Worm (Caenorhabditis elegans): Measurements from ENCODE around the gene dcaf-13.

dcaf-13 gene

DNA sequence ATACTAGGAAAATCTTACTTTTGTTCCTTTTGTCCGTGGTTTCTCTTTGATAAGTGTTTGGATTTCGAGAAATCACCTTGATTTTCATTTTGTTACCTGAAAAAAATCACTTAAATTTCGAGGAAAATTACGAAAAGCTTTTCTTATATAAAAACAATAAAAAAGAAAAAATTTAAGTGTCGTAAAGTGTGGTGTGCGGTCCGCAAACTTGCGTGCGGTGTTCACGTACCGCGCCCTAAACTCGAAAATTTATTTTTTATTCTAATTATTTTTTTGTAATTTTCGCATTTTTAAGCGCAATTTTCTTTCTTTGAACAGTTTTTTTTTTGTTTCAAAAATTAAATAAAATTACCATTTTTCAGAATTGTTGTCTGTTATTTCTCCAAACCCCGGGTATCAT, at the start of gene dcaf-13, which contains the start of gene toe-1:
Gene dcaf-13, minus strand, starts transcription at position 96 of the 400 bp plus-strand sequence.
Gene toe-1, plus strand, starts transcription at position 361 of the 400 bp plus-strand sequence.
- TF ChIP-seq tra-4 (tag; optimal IDR thresholded peaks at IDR 0.05): no peak
- no peak for TF ChIP-seq B0310.2 (tag; optimal IDR thresholded peaks at IDR 0.05)
- TF ChIP-seq aly-1 (tag; optimal IDR thresholded peaks at IDR 0.05): no peak
- no peak for TF ChIP-seq ceh-13 (GFP tag; optimal IDR thresholded peaks at IDR 0.05)
- no peak for TF ChIP-seq ceh-36 (tag; optimal IDR thresholded peaks at IDR 0.05)
- no peak for TF ChIP-seq hmbx-1 (tag; optimal IDR thresholded peaks at IDR 0.05)
- TF ChIP-seq tbx-11 (GFP tag; IDR thresholded peaks at IDR 0.05): no peak
- no peak for TF ChIP-seq F13C5.2 (tag; optimal IDR thresholded peaks at IDR 0.05)
- TF ChIP-seq hmg-4 (GFP tag; optimal IDR thresholded peaks at IDR 0.05): no peak
- TF ChIP-seq tbx-37 (GFP tag; conservative IDR thresholded peaks at IDR 0.05): no peak
- no peak for TF ChIP-seq scrt-1 (GFP tag; IDR thresholded peaks at IDR 0.05)
- TF ChIP-seq ets-7 (tag; optimal IDR thresholded peaks at IDR 0.05): no peak
- no peak for TF ChIP-seq hnd-1 (tag; optimal IDR thresholded peaks at IDR 0.05)
- TF ChIP-seq pes-1 (GFP tag; IDR thresholded peaks at IDR 0.05): no peak
- TF ChIP-seq sea-1 (GFP tag; conservative IDR thresholded peaks at IDR 0.05): no peak
- no peak for TF ChIP-seq flt-1 (GFP tag; IDR thresholded peaks at IDR 0.05)
- TF ChIP-seq ama-1 (optimal IDR thresholded peaks at IDR 0.05): no peak

DNA sequence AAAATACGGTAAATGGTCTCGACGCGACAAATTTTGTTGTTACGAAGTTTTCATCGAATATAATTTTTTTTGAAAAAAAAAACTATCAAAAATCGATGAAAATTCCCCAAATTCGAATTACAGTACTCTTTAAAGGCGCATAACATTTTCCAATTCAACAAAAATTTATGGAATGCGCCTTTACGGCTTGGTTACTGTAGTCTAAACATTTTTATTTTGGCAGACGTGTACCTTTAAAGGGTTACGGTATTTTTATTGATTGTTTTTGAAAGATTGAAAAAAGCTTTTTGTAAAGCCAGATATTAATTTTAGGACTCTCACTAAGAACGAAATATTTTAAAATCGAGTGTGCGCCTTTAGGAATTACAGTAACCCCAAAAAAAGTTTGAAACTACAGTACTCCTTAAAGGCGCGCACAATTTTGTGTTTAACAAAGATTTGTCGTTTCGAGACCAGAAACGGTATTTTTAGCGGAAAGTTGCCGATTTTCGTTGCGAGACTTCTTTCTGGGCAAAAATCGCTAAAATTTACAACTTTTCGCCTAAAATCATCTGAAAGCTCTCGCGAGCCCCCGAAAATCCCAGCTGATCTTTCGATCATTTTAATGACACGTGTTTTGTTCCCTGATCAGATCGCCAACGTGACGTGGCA, 49.4 kb upstream of the dcaf-13 start:
- no peak for TF ChIP-seq pes-1 (GFP tag; IDR thresholded peaks at IDR 0.05)
- TF ChIP-seq ets-7 (tag; optimal IDR thresholded peaks at IDR 0.05): no peak
- no peak for TF ChIP-seq scrt-1 (GFP tag; IDR thresholded peaks at IDR 0.05)
- TF ChIP-seq tra-4 (tag; optimal IDR thresholded peaks at IDR 0.05): no peak
- TF ChIP-seq sea-1 (GFP tag; conservative IDR thresholded peaks at IDR 0.05): no peak
- TF ChIP-seq flt-1 (GFP tag; IDR thresholded peaks at IDR 0.05): no peak
- no peak for TF ChIP-seq hmbx-1 (tag; optimal IDR thresholded peaks at IDR 0.05)
- TF ChIP-seq tbx-37 (GFP tag; conservative IDR thresholded peaks at IDR 0.05): no peak
- TF ChIP-seq B0310.2 (tag; optimal IDR thresholded peaks at IDR 0.05): no peak
- no peak for TF ChIP-seq ama-1 (optimal IDR thresholded peaks at IDR 0.05)

DNA sequence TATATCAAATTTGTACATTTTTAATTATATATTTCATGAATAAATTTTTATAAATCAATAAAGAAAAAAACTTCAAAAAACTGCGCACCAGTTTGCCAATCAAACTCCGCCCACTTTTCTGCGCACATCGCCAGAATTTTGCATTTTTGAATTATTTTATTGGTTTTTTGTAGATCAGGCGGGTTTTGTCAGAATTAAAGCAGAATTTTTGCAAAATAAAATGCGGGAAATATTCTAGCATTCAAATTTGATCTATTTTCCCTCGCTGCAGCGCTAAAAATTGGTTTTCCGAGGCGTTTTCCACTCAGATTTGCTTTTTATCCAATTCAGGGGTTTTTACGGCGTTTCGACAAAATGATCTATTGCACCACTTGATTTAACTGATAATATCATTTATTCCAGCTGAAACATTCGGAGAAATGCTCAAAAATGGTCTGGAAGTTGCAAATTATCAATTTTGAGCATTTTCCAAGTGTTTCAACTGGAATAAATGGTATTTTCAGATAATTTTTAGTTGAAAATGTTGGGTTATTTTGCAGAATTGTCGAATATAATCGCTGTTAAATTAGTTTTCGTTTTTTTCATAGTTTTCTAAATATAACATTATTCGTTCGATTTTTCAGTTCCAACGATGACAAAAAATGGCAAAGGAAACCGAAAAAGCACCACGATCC, 46.4 kb upstream of the dcaf-13 start, which contains the start of gene W06B4.1:
Gene W06B4.1, plus strand, starts transcription at position 624 of the 674 bp plus-strand sequence.
- TF ChIP-seq sea-1 (GFP tag; conservative IDR thresholded peaks at IDR 0.05) (no peak), flt-1 (GFP tag; IDR thresholded peaks at IDR 0.05) (no peak), aly-1 (tag; optimal IDR thresholded peaks at IDR 0.05) (no peak), pes-1 (GFP tag; IDR thresholded peaks at IDR 0.05) (no peak), tra-4 (tag; optimal IDR thresholded peaks at IDR 0.05) (no peak), hmg-4 (GFP tag; optimal IDR thresholded peaks at IDR 0.05) (no peak), ceh-36 (tag; optimal IDR thresholded peaks at IDR 0.05) (no peak), tbx-37 (GFP tag; conservative IDR thresholded peaks at IDR 0.05) (no peak), F13C5.2 (tag; optimal IDR thresholded peaks at IDR 0.05) (no peak)

DNA sequence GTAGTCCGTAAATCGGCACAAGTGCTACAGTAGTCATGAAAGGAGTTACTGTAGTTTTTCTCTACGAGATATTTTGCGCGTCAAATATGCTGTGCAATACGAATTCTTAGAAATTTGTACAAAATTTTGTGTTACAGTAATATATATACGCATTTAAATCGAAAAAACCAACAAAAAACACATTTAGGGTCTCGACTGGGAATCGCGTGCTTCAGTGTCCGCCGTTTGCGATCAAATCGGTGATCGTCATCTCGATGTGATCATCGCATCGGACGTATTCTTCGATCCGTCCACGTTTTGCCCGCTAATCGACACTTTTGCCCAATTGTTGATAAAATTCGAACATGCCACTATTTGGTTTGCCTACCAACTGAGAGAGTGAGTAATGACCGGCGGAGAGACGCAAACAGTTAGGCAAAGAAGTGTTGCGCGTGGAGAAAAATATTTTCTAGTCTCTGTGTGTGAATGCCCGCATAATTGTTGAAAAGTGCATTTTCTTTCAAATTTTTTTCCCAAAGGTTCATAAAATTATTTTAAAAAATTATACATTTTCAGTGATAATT, 44.3 kb upstream of the dcaf-13 start:
- no peak for TF ChIP-seq F13C5.2 (tag; optimal IDR thresholded peaks at IDR 0.05)
- TF ChIP-seq ceh-36 (tag; optimal IDR thresholded peaks at IDR 0.05): no peak
- TF ChIP-seq hmg-4 (GFP tag; optimal IDR thresholded peaks at IDR 0.05): no peak
- TF ChIP-seq pes-1 (GFP tag; IDR thresholded peaks at IDR 0.05): no peak
- no peak for TF ChIP-seq aly-1 (tag; optimal IDR thresholded peaks at IDR 0.05)
- no peak for TF ChIP-seq B0310.2 (tag; optimal IDR thresholded peaks at IDR 0.05)
- TF ChIP-seq hmbx-1 (tag; optimal IDR thresholded peaks at IDR 0.05): no peak
- no peak for TF ChIP-seq ama-1 (optimal IDR thresholded peaks at IDR 0.05)
- no peak for TF ChIP-seq tbx-11 (GFP tag; IDR thresholded peaks at IDR 0.05)
- TF ChIP-seq ets-7 (tag; optimal IDR thresholded peaks at IDR 0.05): no peak
- no peak for TF ChIP-seq tbx-37 (GFP tag; conservative IDR thresholded peaks at IDR 0.05)
- no peak for TF ChIP-seq hnd-1 (tag; optimal IDR thresholded peaks at IDR 0.05)
- no peak for TF ChIP-seq scrt-1 (GFP tag; IDR thresholded peaks at IDR 0.05)
- TF ChIP-seq sea-1 (GFP tag; conservative IDR thresholded peaks at IDR 0.05): no peak
- TF ChIP-seq ceh-13 (GFP tag; optimal IDR thresholded peaks at IDR 0.05): no peak

DNA sequence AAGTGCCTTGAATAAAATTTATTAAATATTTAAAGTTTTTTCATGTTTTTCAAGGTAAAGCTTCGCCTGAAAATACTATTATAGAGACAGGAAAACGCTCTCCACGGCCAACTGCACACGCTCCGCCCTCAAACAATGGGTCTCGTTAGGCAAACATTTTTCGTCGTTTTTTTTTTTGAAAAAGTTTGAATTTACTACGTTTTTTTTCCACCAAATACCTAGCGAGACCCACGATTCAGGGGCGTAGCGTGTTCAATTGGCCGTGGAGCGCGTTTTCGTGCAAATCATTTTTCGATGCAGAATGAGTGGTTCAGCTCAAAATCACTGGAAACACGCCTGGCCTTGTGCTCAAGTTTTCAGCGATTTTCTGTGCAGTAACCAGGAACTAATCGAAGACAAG, 43.2 kb upstream of the dcaf-13 start, which contains the start of gene W06B4.2:
Gene W06B4.2, plus strand, starts transcription at position 301 of the 400 bp plus-strand sequence.
- no peak for TF ChIP-seq tbx-37 (GFP tag; conservative IDR thresholded peaks at IDR 0.05)
- TF ChIP-seq ceh-13 (GFP tag; optimal IDR thresholded peaks at IDR 0.05): no peak
- no peak for TF ChIP-seq aly-1 (tag; optimal IDR thresholded peaks at IDR 0.05)

DNA sequence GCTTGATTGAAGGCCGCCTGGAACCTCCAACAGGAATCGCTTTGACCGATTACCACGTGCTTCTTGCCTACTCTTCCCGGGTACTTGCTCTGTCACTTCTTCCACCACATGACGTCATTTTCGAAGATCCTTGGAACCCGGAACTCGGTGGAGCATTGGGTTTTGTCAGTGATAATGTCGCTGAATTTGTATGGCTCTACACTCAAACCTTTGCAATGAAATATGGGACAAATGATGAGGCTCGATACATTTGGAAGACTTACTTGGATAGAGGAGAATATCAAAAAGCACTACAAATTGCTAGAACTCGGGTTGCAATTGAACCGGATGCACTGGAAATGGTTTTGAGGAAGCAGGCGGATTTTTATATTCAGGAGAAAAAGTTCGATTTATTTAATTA, 38.1 kb upstream of the dcaf-13 start:
- TF ChIP-seq pes-1 (GFP tag; IDR thresholded peaks at IDR 0.05) (no peak), tra-4 (tag; optimal IDR thresholded peaks at IDR 0.05) (no peak), aly-1 (tag; optimal IDR thresholded peaks at IDR 0.05) (no peak), tbx-37 (GFP tag; conservative IDR thresholded peaks at IDR 0.05) (no peak), hmbx-1 (tag; optimal IDR thresholded peaks at IDR 0.05) (no peak), flt-1 (GFP tag; IDR thresholded peaks at IDR 0.05) (no peak), hnd-1 (tag; optimal IDR thresholded peaks at IDR 0.05) (no peak), B0310.2 (tag; optimal IDR thresholded peaks at IDR 0.05) (no peak), ets-7 (tag; optimal IDR thresholded peaks at IDR 0.05) (no peak), tbx-11 (GFP tag; IDR thresholded peaks at IDR 0.05) (no peak), ceh-36 (tag; optimal IDR thresholded peaks at IDR 0.05) (no peak), ceh-13 (GFP tag; optimal IDR thresholded peaks at IDR 0.05) (no peak), hmg-4 (GFP tag; optimal IDR thresholded peaks at IDR 0.05) (no peak), sea-1 (GFP tag; conservative IDR thresholded peaks at IDR 0.05) (no peak), scrt-1 (GFP tag; IDR thresholded peaks at IDR 0.05) (no peak), F13C5.2 (tag; optimal IDR thresholded peaks at IDR 0.05) (no peak), ama-1 (optimal IDR thresholded peaks at IDR 0.05) (no peak)

DNA sequence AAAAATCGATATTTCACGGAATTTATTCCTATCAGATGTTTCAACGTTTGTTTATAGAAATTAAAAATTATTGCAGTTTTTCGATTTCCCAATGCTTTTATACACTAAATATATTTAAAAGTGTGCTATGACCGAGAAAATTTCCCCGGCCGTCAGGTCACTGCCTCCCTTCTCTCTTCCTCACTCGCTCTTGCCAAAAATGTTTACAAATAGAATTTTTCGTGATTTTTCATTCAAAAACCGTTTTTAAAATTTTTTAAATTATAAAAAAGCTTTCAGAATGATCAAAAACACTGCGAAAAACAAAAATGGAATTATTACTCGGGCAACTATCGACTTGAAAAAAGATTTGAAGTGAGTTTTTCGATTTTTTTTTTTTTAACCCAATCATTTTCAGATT, 36.1 kb upstream of the dcaf-13 start, which contains the start of the genes T12C9.7 and vps-18:
Gene T12C9.7, minus strand, starts transcription at position 101 of the 400 bp plus-strand sequence.
Gene vps-18, plus strand, starts transcription at position 280 of the 400 bp plus-strand sequence.
- TF ChIP-seq hmbx-1 (tag; optimal IDR thresholded peaks at IDR 0.05): no peak
- TF ChIP-seq ceh-36 (tag; optimal IDR thresholded peaks at IDR 0.05): no peak
- TF ChIP-seq ets-7 (tag; optimal IDR thresholded peaks at IDR 0.05): no peak

Measured in whole organism, early embryonic.